Fruit fly (Drosophila melanogaster): ENCODE measurements around the gene CG7910.

Gene CG7910

DNA sequence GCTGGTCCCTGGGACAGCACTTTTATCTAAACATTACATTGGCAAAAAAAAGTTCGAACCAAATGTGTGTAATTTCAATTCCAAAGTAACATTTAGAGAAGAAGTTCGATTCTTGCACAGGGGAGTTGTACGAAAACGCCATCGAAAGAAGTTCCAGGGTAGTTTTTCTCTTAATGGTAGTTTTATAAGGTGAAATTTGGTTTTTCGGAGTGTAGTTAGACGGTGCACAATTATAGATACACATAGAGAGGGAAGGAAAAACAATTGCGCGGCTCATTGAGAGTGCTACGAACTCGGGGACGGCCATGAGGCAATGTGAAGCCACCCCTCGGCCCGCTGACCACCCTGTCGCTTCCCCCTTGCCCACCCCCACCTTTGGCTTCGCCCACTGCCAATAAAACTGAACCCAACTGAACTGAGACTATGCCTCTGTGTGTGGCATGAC, 23.2 kb downstream of the CG7910 start (continued):
- peak; percentile 55 for TF ChIP-seq CG8388 (GFP tag; optimal IDR thresholded peaks at IDR 0.05)
- TF ChIP-seq zfh2 (GFP tag; optimal IDR thresholded peaks at IDR 0.05): peak; percentile 54
- TF ChIP-seq CG10979 (tag; optimal IDR thresholded peaks at IDR 0.05): peak; percentile 75
- peak; percentile 40 for TF ChIP-seq CG15601 (tag; optimal IDR thresholded peaks at IDR 0.05)
- no peak for TF ChIP-seq CG4328 (GFP tag; optimal IDR thresholded peaks at IDR 0.05)
- no peak for TF ChIP-seq Gsc (GFP tag; IDR thresholded peaks at IDR 0.05)
- TF ChIP-seq Med (GFP tag): peak; percentile 91
- 0 out of 3 replicates have a peak, but pooled peaks have one; percentile 45 for TF ChIP-seq gce (GFP tag; IDR thresholded peaks at IDR 0.05)
- TF ChIP-seq CG9876 (GFP tag; optimal IDR thresholded peaks at IDR 0.05): peak; percentile 12
- TF ChIP-seq wdn (GFP tag; IDR thresholded peaks at IDR 0.05): peak; percentile 37; the same call in 1 of the 2 replicates
- peak; percentile 30; the same call in 1 of the 2 replicates for TF ChIP-seq Adf1 (GFP tag; IDR thresholded peaks at IDR 0.05)
- TF ChIP-seq al (GFP tag; IDR thresholded peaks at IDR 0.05): no peak
- peak; percentile 64 for TF ChIP-seq fd96Cb (tag; optimal IDR thresholded peaks at IDR 0.05)
- peak; percentile 26 for TF ChIP-seq CG4820 (GFP tag; optimal IDR thresholded peaks at IDR 0.05)
- no peak for TF ChIP-seq CG14860 (GFP tag; IDR thresholded peaks at IDR 0.05; ENCODE audit: partially characterized antibody)
- TF ChIP-seq CG17385 (GFP tag; optimal IDR thresholded peaks at IDR 0.05): peak; percentile 59
- TF ChIP-seq gfzf (GFP tag; optimal IDR thresholded peaks at IDR 0.05): no peak
- no peak for TF ChIP-seq MESR4 (GFP tag; optimal IDR thresholded peaks at IDR 0.05)
- peak; percentile 59 for TF ChIP-seq jumu (GFP tag; optimal IDR thresholded peaks at IDR 0.05)
- TF ChIP-seq dysf (GFP tag; IDR thresholded peaks at IDR 0.05): peak; percentile 77
- TF ChIP-seq CG13123 (GFP tag; optimal IDR thresholded peaks at IDR 0.05): peak; percentile 33
- TF ChIP-seq dmrt99B (tag; optimal IDR thresholded peaks at IDR 0.05): peak; percentile 77
- no peak for TF ChIP-seq Elba2 (GFP tag; optimal IDR thresholded peaks at IDR 0.05)
- peak; percentile 59 for TF ChIP-seq caup (GFP tag; optimal IDR thresholded peaks at IDR 0.05; ENCODE audit: severe bottlenecking)
- TF ChIP-seq CG30403 (GFP tag; optimal IDR thresholded peaks at IDR 0.05): peak; percentile 62
- peak; percentile 34 for TF ChIP-seq Myb (GFP tag; optimal IDR thresholded peaks at IDR 0.05)
- TF ChIP-seq Rx (GFP tag; IDR thresholded peaks at IDR 0.05): 0 out of 2 replicates have a peak, but pooled peaks have one; percentile 35
- TF ChIP-seq CG14710 (tag; optimal IDR thresholded peaks at IDR 0.05): peak; percentile 48
- TF ChIP-seq chm (GFP tag; IDR thresholded peaks at IDR 0.05): peak; percentile 62
- peak; percentile 76 for TF ChIP-seq Fer1 (GFP tag; optimal IDR thresholded peaks at IDR 0.05)
- no peak for TF ChIP-seq BEAF-32 (GFP tag; optimal IDR thresholded peaks at IDR 0.05)
- TF ChIP-seq CG1647 (GFP tag; optimal IDR thresholded peaks at IDR 0.05): peak; percentile 53
- TF ChIP-seq usp (GFP tag; optimal IDR thresholded peaks at IDR 0.05): no peak
- peak; percentile 83 for TF ChIP-seq CG18599 (GFP tag; optimal IDR thresholded peaks at IDR 0.05)
- peak; percentile 60 for TF ChIP-seq Hmr (GFP tag; optimal IDR thresholded peaks at IDR 0.05)
- TF ChIP-seq CG4707 (GFP tag; optimal IDR thresholded peaks at IDR 0.05): peak; percentile 7
- TF ChIP-seq Dfd (GFP tag; optimal IDR thresholded peaks at IDR 0.05): no peak
- TF ChIP-seq CG11247 (GFP tag; IDR thresholded peaks at IDR 0.05): peak; percentile 49; the same call in 1 of the 2 replicates
- no peak; the same call in 1 of the 2 replicates for TF ChIP-seq E2f2 (GFP tag; IDR thresholded peaks at IDR 0.05)
- TF ChIP-seq corto (GFP tag; optimal IDR thresholded peaks at IDR 0.05): peak; percentile 30
- TF ChIP-seq az2 (GFP tag; optimal IDR thresholded peaks at IDR 0.05): peak; percentile 50
- no peak for TF ChIP-seq bigmax (GFP tag; optimal IDR thresholded peaks at IDR 0.05)
- TF ChIP-seq kah (GFP tag; optimal IDR thresholded peaks at IDR 0.05): no peak
- TF ChIP-seq CG15073 (GFP tag; optimal IDR thresholded peaks at IDR 0.05): peak; percentile 29
- peak; percentile 43 for TF ChIP-seq Atf3 (GFP tag; optimal IDR thresholded peaks at IDR 0.05)
- peak; percentile 66 for TF ChIP-seq tgo (GFP tag; IDR thresholded peaks at IDR 0.05)
- peak; percentile 3 for TF ChIP-seq CG10654 (GFP tag; optimal IDR thresholded peaks at IDR 0.05)
- peak; percentile 46 for TF ChIP-seq tap (tag; optimal IDR thresholded peaks at IDR 0.05)
- TF ChIP-seq Ets65A (GFP tag): peak; percentile 93
- TF ChIP-seq CG1603 (tag; optimal IDR thresholded peaks at IDR 0.05): peak; percentile 75
